Fruit fly (Drosophila melanogaster): ENCODE results near the gene Elo68beta.

- no peak for TF ChIP-seq fd96Ca (GFP tag; IDR thresholded peaks at IDR 0.05)
- no peak for TF ChIP-seq CG13204 (GFP tag; optimal IDR thresholded peaks at IDR 0.05)
- no peak for TF ChIP-seq CG32121 (GFP tag; IDR thresholded peaks at IDR 0.05)
- no peak for TF ChIP-seq CG10348 (GFP tag; IDR thresholded peaks at IDR 0.05)
- no peak for TF ChIP-seq CG8301 (tag; optimal IDR thresholded peaks at IDR 0.05)
- TF ChIP-seq CG14655 (GFP tag; optimal IDR thresholded peaks at IDR 0.05), result no peak
- no peak for TF ChIP-seq CG9948 (tag; optimal IDR thresholded peaks at IDR 0.05)
Measured at dm6 chr3L:11119901-11120418, 18.5 kb upstream of the Elo68beta start.
